Worm (Caenorhabditis elegans) whole organism, mixed stage, embryonic: ENCODE results near the gene T16A9.3.

Experiments used
- blmp-1 ChIP-seq: fragments of 150-350 bp; optimal IDR thresholded peaks from 2 replicates; lab custom pipeline; 2014; ENCODE audit warnings: missing biosample characterization, missing genetic modification characterization
- ceh-43 ChIP-seq: fragments of 200-800 bp; sonication (Bioruptor generic); optimal IDR thresholded peaks from 2 replicates; lab custom pipeline; 2018; ENCODE audit warnings: mild to moderate bottlenecking, missing genetic modification characterization, moderate library complexity, missing compliant biosample characterization
- ham-2 ChIP-seq: fragments of 200-800 bp; sonication (Bioruptor generic); optimal IDR thresholded peaks from 2 replicates; lab custom pipeline; 2018; ENCODE audit warnings: mild to moderate bottlenecking, missing genetic modification characterization, missing compliant biosample characterization
- lin-13 ChIP-seq: fragments of 150-350 bp; optimal IDR thresholded peaks from 2 replicates; lab custom pipeline; 2014; ENCODE audit warnings: missing biosample characterization, missing genetic modification characterization
- mls-2 ChIP-seq: sonication (generic microtip); optimal IDR thresholded peaks from 2 replicates; lab custom pipeline; 2016; ENCODE audit warnings: mild to moderate bottlenecking, missing genetic modification characterization, moderate library complexity, missing compliant biosample characterization
- nhr-12 ChIP-seq: fragments of 150-350 bp; optimal IDR thresholded peaks from 2 replicates; lab custom pipeline; 2014; ENCODE audit warnings: missing biosample characterization, missing genetic modification characterization
- nhr-2 ChIP-seq: fragments of 150-350 bp; optimal IDR thresholded peaks from 2 replicates; lab custom pipeline; 2014; ENCODE audit warnings: missing biosample characterization, missing genetic modification characterization
- pha-4 ChIP-seq: fragments of 150-350 bp; optimal IDR thresholded peaks from 2 replicates; lab custom pipeline; 2018; ENCODE audit warnings: missing biosample characterization, missing genetic modification reagents, missing genetic modification characterization
- snpc-4 ChIP-seq: fragments of 150-350 bp; optimal IDR thresholded peaks from 2 replicates; lab custom pipeline; 2014; ENCODE audit warnings: missing biosample characterization, missing genetic modification characterization

ce11 chrV:14223141-14223540 lies 17.8 kb downstream of the T16A9.3 start:
- TF ChIP-seq lin-13 (no peak), ceh-43 (GFP tag; lab: Kevin White, UChicago) (no peak), nhr-12 (tag; lab: Kevin White, UChicago) (no peak), ham-2 (GFP tag; lab: Kevin White, UChicago) (no peak), blmp-1 (tag; lab: Kevin White, UChicago) (no peak), nhr-2 (tag; lab: Kevin White, UChicago) (no peak), mls-2 (tag; lab: Kevin White, UChicago) (no peak), snpc-4 (tag; lab: Kevin White, UChicago) (no peak), pha-4 (tag; lab: Kevin White, UChicago) (no peak)
